Worm (Caenorhabditis elegans): ENCODE results near the gene Y116A8C.3.

- TF ChIP-seq W03F9.2 (tag; optimal IDR thresholded peaks at IDR 0.05) (no peak), dao-5 (tag; optimal IDR thresholded peaks at IDR 0.05) (no peak)
These were observed 9.6 kb downstream of the Y116A8C.3 start for ce11 chrIV:16925363-16925863.

Measured in whole organism, L4/young adult.